Worm (Caenorhabditis elegans) whole organism, L4 larva: ENCODE results near the gene F41B4.3.

Experiments
- F44E2.7 ChIP-seq: fragments of 200-800 bp; sonication (Bioruptor generic); IDR thresholded peaks from 2 replicates; pipeline ENCODE4 v2.1.2; 2022; ENCODE audit warnings: missing genetic modification characterization, missing compliant biosample characterization
- T26A8.4 ChIP-seq: fragments of 200-800 bp; sonication (Bioruptor generic); IDR thresholded peaks from 2 replicates; pipeline ENCODE4 v1.3.6; 2022; ENCODE audit warnings: missing genetic modification characterization, missing compliant biosample characterization
- ces-1 ChIP-seq: fragments of 150-350 bp; sonication (generic microtip); optimal IDR thresholded peaks from 4 replicates; lab custom pipeline; 2014; ENCODE audit warnings: missing biosample characterization, missing genetic modification reagents, missing genetic modification characterization
- dmd-6 ChIP-seq: fragments of 200-800 bp; sonication (Bioruptor generic); IDR thresholded peaks from 2 replicates; pipeline ENCODE4 v1.3.6; 2022; ENCODE audit warnings: missing genetic modification reagents, missing genetic modification characterization, missing compliant biosample characterization
- egl-43 ChIP-seq: fragments of 200-800 bp; sonication (Bioruptor generic); IDR thresholded peaks from 2 replicates; pipeline ENCODE4 v1.3.6; 2022; ENCODE audit warnings: missing genetic modification reagents, missing genetic modification characterization, missing compliant biosample characterization
- lin-13 ChIP-seq: fragments of 150-350 bp; optimal IDR thresholded peaks from 2 replicates; lab custom pipeline; 2014; ENCODE audit warnings: missing biosample characterization, missing genetic modification reagents, missing genetic modification characterization
- nhr-25 ChIP-seq: sonication (generic microtip); optimal IDR thresholded peaks from 2 replicates; lab custom pipeline; 2017; ENCODE audit warnings: missing genetic modification characterization, mild to moderate bottlenecking, missing compliant biosample characterization, antibody characterized with exemption, moderate library complexity, borderline replicate concordance; ENCODE audit not compliant: insufficient read depth
- pha-4 ChIP-seq, 2 experiments: fragments of 150-350 bp in 1 of 2; fragments of 200-800 bp in 1 of 2; sonication (Bioruptor generic) in 1 of 2; IDR thresholded peaks in 1 of 2; optimal IDR thresholded peaks in 1 of 2; 2 replicates each; pipeline versions ENCODE4 v1.3.6 to Lab custom; 2014 to 2022; ENCODE audit warnings: missing genetic modification characterization in 2 of 2, missing genetic modification reagents in 2 of 2, missing biosample characterization in 1 of 2, missing compliant biosample characterization in 1 of 2
- unc-39 ChIP-seq: sonication (generic microtip); optimal IDR thresholded peaks from 2 replicates; lab custom pipeline; 2017; ENCODE audit warnings: missing biosample characterization, missing genetic modification characterization
- ztf-11 ChIP-seq: fragments of 150-350 bp; optimal IDR thresholded peaks from 2 replicates; lab custom pipeline; 2014; ENCODE audit warnings: missing biosample characterization, missing genetic modification characterization
- ztf-7 ChIP-seq: fragments of 150-350 bp; optimal IDR thresholded peaks from 2 replicates; lab custom pipeline; 2014; ENCODE audit warnings: missing biosample characterization, missing genetic modification characterization

DNA sequence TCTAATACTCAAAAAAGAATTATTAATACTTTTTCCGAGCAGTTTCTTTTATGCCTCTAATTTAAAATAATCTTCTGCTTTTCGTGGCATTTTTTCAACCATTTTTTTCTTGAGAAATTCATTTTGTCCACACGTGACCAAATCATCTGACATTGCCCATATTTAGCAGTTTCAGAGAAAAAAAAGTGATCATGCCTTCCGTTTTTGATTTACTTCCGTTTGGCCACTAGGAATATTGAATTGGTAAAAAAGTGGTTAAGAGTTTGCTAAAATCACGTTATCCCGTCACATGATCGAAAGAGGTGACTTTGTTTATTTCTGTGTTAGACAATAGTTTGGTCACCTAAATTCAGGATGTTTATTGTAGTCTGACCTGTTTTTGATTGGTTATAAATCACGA, 31.5 kb downstream of the F41B4.3 start:
- TF ChIP-seq unc-39 (tag; lab: Kevin White, UChicago) (no peak), nhr-25 (no peak), pha-4 (GFP tag; IDR thresholded peaks at IDR 0.05; lab: Robert Waterston, UW) (no peak), pha-4 (tag; optimal IDR thresholded peaks at IDR 0.05; lab: Kevin White, UChicago) (no peak), T26A8.4 (GFP tag; lab: Robert Waterston, UW) (no peak), ztf-11 (tag; lab: Kevin White, UChicago) (no peak), ztf-7 (tag; lab: Kevin White, UChicago) (no peak), dmd-6 (GFP tag; lab: Robert Waterston, UW) (no peak), egl-43 (GFP tag; lab: Robert Waterston, UW) (no peak), ces-1 (GFP tag; lab: Kevin White, UChicago) (no peak), lin-13 (GFP tag; lab: Kevin White, UChicago) (no peak), F44E2.7 (no peak)
